Worm (Caenorhabditis elegans): ENCODE data around the gene mdl-1.

Gene mdl-1

DNA sequence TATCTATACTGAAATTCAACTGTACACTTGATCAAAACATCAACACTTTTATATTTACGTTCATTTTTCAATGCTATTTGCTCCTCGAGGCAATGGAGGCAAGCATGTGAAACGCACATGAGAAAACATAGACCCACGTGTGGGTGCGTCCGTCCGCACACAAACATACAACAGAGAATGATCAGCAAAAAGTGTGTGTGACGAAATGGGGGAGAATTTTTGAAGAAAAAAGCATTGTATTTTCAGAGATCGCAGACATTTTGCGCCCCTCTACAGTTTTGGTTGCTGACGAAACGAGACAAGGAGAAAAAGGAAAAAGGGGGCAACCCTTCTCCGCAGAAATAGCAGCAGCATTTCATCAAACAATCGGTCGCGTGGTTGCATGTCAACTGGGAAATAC lies 8.0 kb downstream of the mdl-1 start (continued):
- TF ChIP-seq madf-10 (tag; optimal IDR thresholded peaks at IDR 0.05) (peak; percentile 74), hmg-20 (GFP tag; IDR thresholded peaks at IDR 0.05) (no peak), B0019.2 (GFP tag; conservative IDR thresholded peaks at IDR 0.05) (no peak), Y95B8A.8 (GFP tag; IDR thresholded peaks at IDR 0.05) (peak; percentile 40; the same call in 1 of the 2 replicates), F37B4.10 (GFP tag; IDR thresholded peaks at IDR 0.05) (no peak), athp-1 (tag; optimal IDR thresholded peaks at IDR 0.05) (no peak), attf-6 (GFP tag; IDR thresholded peaks at IDR 0.05) (no peak), ceh-27 (GFP tag; optimal IDR thresholded peaks at IDR 0.05) (peak; percentile 80), sdz-38 (tag; optimal IDR thresholded peaks at IDR 0.05) (no peak), nhr-120 (GFP tag; IDR thresholded peaks at IDR 0.05) (no peak), ceh-58 (GFP tag; IDR thresholded peaks at IDR 0.05) (no peak), madf-6 (GFP tag; IDR thresholded peaks at IDR 0.05) (no peak; the same call in 1 of the 2 replicates), lir-1 (GFP tag; conservative IDR thresholded peaks at IDR 0.05) (no peak), snpc-4 (GFP tag; optimal IDR thresholded peaks at IDR 0.05) (no peak), snpc-4 (tag; optimal IDR thresholded peaks at IDR 0.05) (peak in 1 of 4 experiments; percentile 12), B0261.1 (tag; optimal IDR thresholded peaks at IDR 0.05) (no peak), attf-3 (GFP tag; conservative IDR thresholded peaks at IDR 0.05) (no peak), F10E7.11 (tag; optimal IDR thresholded peaks at IDR 0.05) (no peak), aptf-3 (GFP tag; IDR thresholded peaks at IDR 0.05) (no peak), ztf-26 (tag; optimal IDR thresholded peaks at IDR 0.05) (peak; percentile 71), hmg-1.2 (GFP tag; IDR thresholded peaks at IDR 0.05) (peak; percentile 61; the same call in 1 of the 2 replicates), xnd-1 (tag; optimal IDR thresholded peaks at IDR 0.05) (no peak), T07F8.4 (tag; optimal IDR thresholded peaks at IDR 0.05) (no peak), sea-2 (GFP tag; IDR thresholded peaks at IDR 0.05) (no peak), ZK185.1 (tag; optimal IDR thresholded peaks at IDR 0.05; ENCODE audit: poor library complexity, severe bottlenecking) (no peak), zfh-2 (GFP tag; conservative IDR thresholded peaks at IDR 0.05) (peak; percentile 83), mxl-1 (tag; optimal IDR thresholded peaks at IDR 0.05) (no peak), tlf-1 (GFP tag; optimal IDR thresholded peaks at IDR 0.05) (peak; percentile 48), ceh-100 (GFP tag; IDR thresholded peaks at IDR 0.05) (no peak), aptf-2 (GFP tag; conservative IDR thresholded peaks at IDR 0.05) (no peak)

DNA sequence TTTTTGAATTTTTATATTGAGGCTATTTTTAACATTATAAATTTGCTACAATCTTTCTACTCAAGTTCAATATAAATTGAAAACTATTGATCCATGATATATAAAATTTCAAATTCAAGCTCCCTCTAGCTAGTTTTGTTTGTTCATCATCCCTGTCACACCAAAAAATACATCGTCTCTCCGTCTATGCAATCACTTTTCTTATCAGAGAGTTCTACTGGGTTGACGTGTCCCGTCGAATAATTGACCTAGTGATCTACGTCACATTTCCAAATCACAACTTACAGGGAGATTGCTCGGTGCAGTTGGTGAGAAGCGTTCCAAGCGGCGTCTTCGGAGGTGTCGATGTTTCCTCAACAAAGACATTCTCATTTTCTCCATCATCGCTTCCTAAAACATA lies 19.1 kb downstream of the mdl-1 start:
- TF ChIP-seq nfya-2 (GFP tag; IDR thresholded peaks at IDR 0.05) (no peak), F23B12.7 (tag; optimal IDR thresholded peaks at IDR 0.05; ENCODE audit: insufficient read depth) (no peak), mes-4 (tag; optimal IDR thresholded peaks at IDR 0.05) (no peak), attf-5 (GFP tag; optimal IDR thresholded peaks at IDR 0.05) (no peak), ceh-40 (GFP tag; IDR thresholded peaks at IDR 0.05) (no peak), let-607 (tag; optimal IDR thresholded peaks at IDR 0.05) (peak in 1 of 2 experiments; percentile 21), nhr-80 (tag; optimal IDR thresholded peaks at IDR 0.05) (peak; percentile 47)

DNA sequence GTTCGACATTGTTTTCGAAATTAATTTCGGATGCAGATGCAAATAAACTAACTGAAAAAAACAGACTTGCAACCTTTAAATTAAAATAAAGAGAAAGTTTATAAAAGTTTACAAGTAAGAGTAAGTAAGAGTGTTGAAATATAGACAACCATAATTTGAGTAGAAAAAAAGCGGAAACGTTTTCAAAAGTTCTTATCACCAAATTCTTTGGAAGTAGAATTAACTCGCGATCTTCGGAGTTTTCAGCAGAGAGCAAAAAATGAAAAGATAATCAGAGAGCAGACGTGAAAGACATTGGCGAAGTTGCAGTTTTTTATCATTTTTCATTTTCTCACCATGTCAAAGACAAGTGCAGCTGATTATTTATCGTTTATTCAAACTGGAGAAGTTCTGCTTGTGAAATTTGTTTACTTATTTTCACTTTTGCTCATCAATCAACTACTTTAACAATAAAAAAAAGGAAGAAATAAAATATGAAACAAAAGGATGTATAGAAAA lies 19.6 kb downstream of the mdl-1 start, which contains the start of gene abts-4:
Gene abts-4 (minus strand): TSS at position 51 of the 498 bp plus-strand sequence.
- TF ChIP-seq mel-28 (tag; optimal IDR thresholded peaks at IDR 0.05; ENCODE audit: borderline replicate concordance) (no peak), pha-4 (tag; optimal IDR thresholded peaks at IDR 0.05) (peak; percentile 2), rpc-1 (optimal IDR thresholded peaks at IDR 0.05) (no peak), rpc-1 (tag; optimal IDR thresholded peaks at IDR 0.05) (no peak), nhr-80 (tag; optimal IDR thresholded peaks at IDR 0.05) (peak; percentile 11)

Measured in whole organism, young adult.